Fruit fly (Drosophila melanogaster) whole organism, embryonic: ENCODE results near the gene Bap111.
A peak's percentile ranks its signal among the peaks of the same experiment; 100 is the strongest.

Experiments
- Atf6 ChIP-seq: fragments of 200-800 bp; sonication (Bioruptor generic); IDR thresholded peaks from 2 replicates; pipeline ENCODE4 v1.3.6; 2022; ENCODE audit warnings: missing biosample characterization, missing genetic modification characterization
- CG12071 ChIP-seq: fragments of 200-800 bp; sonication (Bioruptor generic); optimal IDR thresholded peaks from 3 replicates; lab custom pipeline; 2018; ENCODE audit warnings: missing biosample characterization, mild to moderate bottlenecking, missing genetic modification characterization
- CG12104 ChIP-seq: fragments of 200-800 bp; sonication (Bioruptor generic); optimal IDR thresholded peaks from 3 replicates; lab custom pipeline; 2016; ENCODE audit warnings: missing biosample characterization, missing genetic modification characterization
- CG12299 ChIP-seq: fragments of 200-800 bp; sonication (Bioruptor generic); optimal IDR thresholded peaks from 2 replicates; lab custom pipeline; 2018; ENCODE audit warnings: missing biosample characterization, mild to moderate bottlenecking, missing genetic modification characterization
- CG4730 ChIP-seq: fragments of 200-800 bp; sonication (Bioruptor generic); IDR thresholded peaks from 2 replicates; pipeline ENCODE4 v1.3.6; 2022; ENCODE audit warnings: missing biosample characterization, missing genetic modification characterization
- CG7987 ChIP-seq: fragments of 200-800 bp; sonication (Bioruptor generic); optimal IDR thresholded peaks from 2 replicates; lab custom pipeline; 2018; ENCODE audit warnings: missing biosample characterization, mild to moderate bottlenecking, missing genetic modification characterization, moderate library complexity
- crp ChIP-seq, 2 experiments: fragments of 200-800 bp; sonication (Bioruptor generic); optimal IDR thresholded peaks; 2 replicates in 1 of 2; 3 replicates in 1 of 2; lab custom pipeline; 2017; ENCODE audit warnings: missing biosample characterization in 2 of 2, missing genetic modification characterization in 2 of 2, mild to moderate bottlenecking in 1 of 2, moderate library complexity in 1 of 2
- fd64A ChIP-seq: fragments of 200-800 bp; sonication (Bioruptor generic); optimal IDR thresholded peaks from 3 replicates; lab custom pipeline; 2018; ENCODE audit warnings: missing biosample characterization, mild to moderate bottlenecking, missing genetic modification characterization
- nau ChIP-seq: fragments of 200-800 bp; sonication (Bioruptor generic); optimal IDR thresholded peaks from 3 replicates; lab custom pipeline; 2017; ENCODE audit warnings: missing biosample characterization, mild to moderate bottlenecking, missing genetic modification characterization, missing genetic modification reagents
- pan ChIP-seq, 4 experiments: fragments of >200 bp in 3 of 4; fragments of 200-800 bp in 1 of 4; sonication (Bioruptor generic) in 1 of 4; optimal IDR thresholded peaks in 3 of 4; IDR thresholded peaks in 1 of 4; 2 replicates each; pipeline versions ENCODE4 v1.3.6 to Lab custom; 2017 to 2022; ENCODE audit warnings: missing biosample characterization in 2 of 4, missing genetic modification characterization in 2 of 4, mixed read lengths in 1 of 4
- tio ChIP-seq: fragments of 200-800 bp; sonication (Bioruptor generic); optimal IDR thresholded peaks from 2 replicates; lab custom pipeline; 2017; ENCODE audit warnings: missing biosample characterization, missing genetic modification characterization, inconsistent platforms
- unpg ChIP-seq: fragments of 200-800 bp; sonication (Bioruptor generic); optimal IDR thresholded peaks from 3 replicates; lab custom pipeline; 2018; ENCODE audit warnings: missing biosample characterization, mild to moderate bottlenecking, missing genetic modification characterization, moderate library complexity

dm6 chrX:9159736-9160135 lies 10.6 kb downstream of the Bap111 start, which contains the start of gene NdufA3:
- no peak for TF ChIP-seq CG12299 (tag; lab: Kevin White, UChicago)
- TF ChIP-seq Atf6 (GFP tag; lab: Robert Waterston, UW) = no peak
- TF ChIP-seq crp (GFP tag; optimal IDR thresholded peaks at IDR 0.05; lab: Kevin White, UChicago) = peak; percentile 3 to 87
- no peak for TF ChIP-seq CG12071
- TF ChIP-seq CG7987 = no peak
- no peak for TF ChIP-seq tio (GFP tag; lab: Kevin White, UChicago)
- no peak for TF ChIP-seq unpg (GFP tag; lab: Kevin White, UChicago)
- no peak for TF ChIP-seq pan (optimal IDR thresholded peaks at IDR 0.05; lab: Kevin White, UChicago)
- TF ChIP-seq pan (GFP tag; optimal IDR thresholded peaks at IDR 0.05 in 1 of 2, IDR thresholded peaks at IDR 0.05 in 1 of 2) = no peak
- no peak for TF ChIP-seq CG12104 (GFP tag; lab: Kevin White, UChicago)
- no peak for TF ChIP-seq CG4730
- no peak for TF ChIP-seq nau (GFP tag; lab: Kevin White, UChicago)
- TF ChIP-seq fd64A = no peak
